In the genomic region with DNA sequence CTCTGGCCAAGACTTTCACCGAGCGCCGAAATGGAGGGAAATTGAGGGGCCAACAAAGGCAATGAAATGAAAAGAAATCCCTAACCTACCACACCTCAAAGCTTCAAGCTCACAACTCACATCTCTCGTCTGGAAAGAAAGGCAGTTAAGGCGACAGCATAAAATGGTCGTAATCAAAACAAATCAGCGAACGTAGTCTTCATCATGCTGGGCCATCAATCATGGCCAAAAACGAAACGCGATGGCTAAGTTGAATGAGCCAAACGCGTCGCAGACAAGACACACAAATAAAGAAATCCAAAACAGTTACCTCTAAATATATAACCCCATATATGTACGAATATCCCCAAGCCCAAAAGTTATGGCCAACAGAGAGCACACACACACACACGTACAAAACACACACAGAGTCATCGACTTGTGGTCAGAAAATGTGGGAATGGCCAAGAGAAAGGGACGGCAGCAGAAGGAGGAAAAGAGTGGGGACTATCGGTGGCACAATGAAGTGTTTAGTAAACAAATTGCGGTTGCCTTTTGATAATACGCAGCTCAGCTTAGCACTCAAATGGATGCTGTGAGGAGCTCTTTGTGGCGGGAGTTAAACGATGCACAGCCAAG, we compare ENCODE assay signal across 1 fruit fly cellular context.
TF ChIP-seq lines count a peak whose summit lies in the region.

No protein-coding gene starts in this region.

TF ChIP-seq in whole organism, embryonic, 481 proteins besides CTCF, POLR2A, EP300 and RAD21 (continued from another document):
- TF ChIP-seq E2f2 (GFP tag; IDR thresholded peaks at IDR 0.05; lab: Robert Waterston, UW) = no peak
- no peak for TF ChIP-seq CG3995 (GFP tag; optimal IDR thresholded peaks at IDR 0.05; lab: Kevin White, UChicago)
- no peak for TF ChIP-seq CG10543 (GFP tag; optimal IDR thresholded peaks at IDR 0.05; lab: Kevin White, UChicago)
- TF ChIP-seq CG12769 (tag; optimal IDR thresholded peaks at IDR 0.05; lab: Kevin White, UChicago) = peak; percentile 66
